Worm (Caenorhabditis elegans) whole organism, midembryonic: Measurements from ENCODE around the gene C54H2.4.

ENCODE experiments used
- flt-1 ChIP-seq: fragments of 200-800 bp; sonication (Bioruptor generic); IDR thresholded peaks from 2 replicates; pipeline ENCODE4 v1.3.6; 2022; ENCODE audit warnings: missing genetic modification characterization, missing compliant biosample characterization
- klf-2 ChIP-seq: fragments of 200-800 bp; sonication (Bioruptor generic); conservative IDR thresholded peaks from 2 replicates; pipeline ENCODE4 v1.3.6; 2022; ENCODE audit warnings: missing genetic modification reagents, missing genetic modification characterization, missing compliant biosample characterization
- med-1 ChIP-seq: sonication (generic microtip); optimal IDR thresholded peaks from 2 replicates; lab custom pipeline; 2017; ENCODE audit warnings: missing genetic modification characterization, mild to moderate bottlenecking, missing compliant biosample characterization, antibody characterized with exemption, missing genetic modification reagents; ENCODE audit not compliant: insufficient read depth
- ref-1 ChIP-seq: fragments of 200-800 bp; sonication (Bioruptor generic); conservative IDR thresholded peaks from 2 replicates; pipeline ENCODE4 v1.3.6; 2022; ENCODE audit warnings: missing genetic modification reagents, missing genetic modification characterization, missing compliant biosample characterization
- tab-1 ChIP-seq: fragments of 200-800 bp; sonication (Bioruptor generic); IDR thresholded peaks from 2 replicates; pipeline ENCODE4 v1.3.6; 2022; ENCODE audit warnings: missing genetic modification characterization, missing compliant biosample characterization
- ztf-23 ChIP-seq: fragments of 200-800 bp; sonication (Bioruptor generic); IDR thresholded peaks from 2 replicates; pipeline ENCODE4 v1.3.6; 2022; ENCODE audit warnings: missing genetic modification reagents, missing genetic modification characterization, missing compliant biosample characterization

- TF ChIP-seq ztf-23 (GFP tag; lab: Robert Waterston, UW) (no peak), klf-2 (GFP tag; lab: Robert Waterston, UW) (no peak), ref-1 (GFP tag; lab: Robert Waterston, UW) (no peak), med-1 (GFP tag; lab: Kevin White, UChicago) (no peak), flt-1 (no peak), tab-1 (GFP tag; lab: Robert Waterston, UW) (no peak)
Observed at ce11 chrX:5773471-5773870, 2.9 kb upstream of the C54H2.4 start, which contains the start of gene sym-3.
